Fruit fly (Drosophila melanogaster) whole organism, pupa: Measurements from ENCODE around the gene CG5644.

ENCODE experiments used
- CG10348 ChIP-seq: fragments of 200-800 bp; sonication (Bioruptor generic); IDR thresholded peaks from 2 replicates; pipeline ENCODE4 v1.3.6; 2022; ENCODE audit warnings: missing biosample characterization, missing genetic modification characterization
- CG12605 ChIP-seq: fragments of 200-800 bp; sonication (Bioruptor generic); IDR thresholded peaks from 2 replicates; pipeline ENCODE4 v1.3.6; 2022; ENCODE audit warnings: missing biosample characterization, missing genetic modification characterization
- CG13204 ChIP-seq: fragments of 200-800 bp; sonication (Bioruptor generic); optimal IDR thresholded peaks from 2 replicates; lab custom pipeline; 2018; ENCODE audit warnings: missing biosample characterization, mild to moderate bottlenecking, missing genetic modification characterization, moderate library complexity
- CG14655 ChIP-seq: fragments of 200-800 bp; sonication (Bioruptor generic); optimal IDR thresholded peaks from 3 replicates; lab custom pipeline; 2017; ENCODE audit warnings: mild to moderate bottlenecking, missing biosample characterization, missing genetic modification reagents, missing genetic modification characterization
- CG15710 ChIP-seq: fragments of 200-800 bp; sonication (Bioruptor generic); optimal IDR thresholded peaks from 2 replicates; lab custom pipeline; 2018; ENCODE audit warnings: missing biosample characterization, mild to moderate bottlenecking, missing genetic modification characterization, moderate library complexity
- CG17806 ChIP-seq: fragments of 200-800 bp; sonication (Bioruptor generic); optimal IDR thresholded peaks from 2 replicates; lab custom pipeline; 2018; ENCODE audit warnings: missing biosample characterization, mild to moderate bottlenecking, missing genetic modification characterization, moderate library complexity
- CG32121 ChIP-seq: fragments of 200-800 bp; sonication (Bioruptor generic); IDR thresholded peaks from 2 replicates; pipeline ENCODE4 v1.3.6; 2022; ENCODE audit warnings: missing biosample characterization, missing genetic modification characterization
- CG34367 ChIP-seq: fragments of 200-800 bp; sonication (Bioruptor generic); optimal IDR thresholded peaks from 2 replicates; lab custom pipeline; 2018; ENCODE audit warnings: missing biosample characterization, mild to moderate bottlenecking, missing genetic modification characterization
- CG4496 ChIP-seq: fragments of 200-800 bp; sonication (Bioruptor generic); IDR thresholded peaks from 3 replicates; pipeline ENCODE4 v1.3.6; 2022; ENCODE audit warnings: missing biosample characterization, missing genetic modification characterization
- CG8159 ChIP-seq: fragments of 200-800 bp; sonication (Bioruptor generic); optimal IDR thresholded peaks from 3 replicates; lab custom pipeline; 2018; ENCODE audit warnings: missing biosample characterization, mild to moderate bottlenecking, missing genetic modification characterization, moderate library complexity
- CG8301 ChIP-seq: fragments of 200-800 bp; sonication (Bioruptor generic); optimal IDR thresholded peaks from 2 replicates; lab custom pipeline; 2018; ENCODE audit warnings: missing biosample characterization, mild to moderate bottlenecking, missing genetic modification characterization
- CG9948 ChIP-seq: fragments of 200-800 bp; sonication (Bioruptor generic); optimal IDR thresholded peaks from 2 replicates; lab custom pipeline; 2018; ENCODE audit warnings: missing biosample characterization, mild to moderate bottlenecking, missing genetic modification characterization, moderate library complexity
- D1 ChIP-seq: fragments of 200-800 bp; sonication (Bioruptor generic); optimal IDR thresholded peaks from 2 replicates; lab custom pipeline; 2018; ENCODE audit warnings: missing biosample characterization, mild to moderate bottlenecking, missing genetic modification characterization, moderate library complexity
- EcR ChIP-seq: fragments of 200-800 bp; sonication (Bioruptor generic); optimal IDR thresholded peaks from 3 replicates; lab custom pipeline; 2019; ENCODE audit warnings: missing biosample characterization, missing genetic modification characterization, mild to moderate bottlenecking, moderate library complexity, missing genetic modification reagents
- Ets98B ChIP-seq: fragments of 200-800 bp; sonication (Bioruptor generic); IDR thresholded peaks from 2 replicates; pipeline ENCODE4 v1.3.6; 2022; ENCODE audit warnings: missing biosample characterization, missing genetic modification characterization
- Pif1A ChIP-seq: fragments of 200-800 bp; sonication (Bioruptor generic); optimal IDR thresholded peaks from 3 replicates; lab custom pipeline; 2016; ENCODE audit warnings: missing biosample characterization, missing genetic modification characterization
- Pif1B ChIP-seq: fragments of 200-800 bp; sonication (Bioruptor generic); optimal IDR thresholded peaks from 3 replicates; lab custom pipeline; 2016; ENCODE audit warnings: missing biosample characterization, missing genetic modification characterization
- Snoo ChIP-seq: fragments of 200-800 bp; sonication (Bioruptor generic); optimal IDR thresholded peaks from 3 replicates; lab custom pipeline; 2017; ENCODE audit warnings: missing biosample characterization, mild to moderate bottlenecking, missing genetic modification characterization, inconsistent platforms
- fd96Ca ChIP-seq: fragments of 200-800 bp; sonication (Bioruptor generic); IDR thresholded peaks from 3 replicates; pipeline ENCODE4 v1.3.6; 2022; ENCODE audit warnings: missing biosample characterization, missing genetic modification characterization
- gl ChIP-seq: fragments of 200-800 bp; sonication (Bioruptor generic); optimal IDR thresholded peaks from 2 replicates; lab custom pipeline; 2018; ENCODE audit warnings: missing biosample characterization, mild to moderate bottlenecking, missing genetic modification characterization
- rn ChIP-seq: fragments of 200-800 bp; sonication (Bioruptor generic); IDR thresholded peaks from 2 replicates; pipeline ENCODE4 v1.3.6; 2022; ENCODE audit warnings: missing biosample characterization, missing genetic modification characterization

The CG5644 gene

DNA sequence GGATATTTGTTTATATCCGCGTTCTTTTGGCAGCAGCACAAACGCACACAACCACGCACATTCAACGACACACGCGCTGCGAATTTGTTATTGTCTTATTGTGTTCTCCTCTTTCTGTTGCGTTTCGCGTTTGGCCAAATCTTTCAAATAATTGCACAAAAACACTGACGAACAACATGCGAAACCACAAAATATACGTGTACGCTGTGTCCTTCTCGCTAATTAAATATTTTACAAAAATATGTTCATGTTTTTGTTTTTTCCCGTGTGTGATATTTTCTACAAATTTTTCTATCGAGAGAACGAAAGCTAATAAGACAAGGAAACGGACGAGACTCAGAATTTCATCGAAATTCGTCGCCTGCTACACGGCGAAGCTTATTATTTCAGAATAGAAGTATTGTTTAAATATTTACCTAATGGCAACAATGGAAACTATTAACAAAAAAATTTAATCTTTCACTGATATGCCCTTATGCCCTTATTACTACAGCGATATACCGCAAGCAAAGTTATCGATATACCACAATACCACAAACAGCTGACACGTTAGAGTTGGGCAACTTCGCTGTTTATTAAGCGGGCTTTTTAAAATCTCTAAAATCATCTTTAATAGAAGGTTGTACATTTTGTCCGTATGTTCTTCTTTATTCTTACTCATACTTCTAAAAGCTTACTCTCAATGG lies 25.6 kb downstream of the CG5644 start, which contains the start of the genes CG43783 and orb2:
Gene CG43783 (minus strand): TSS at position 311 of the 686 bp plus-strand sequence.
Gene orb2 (minus strand): TSS at position 502 of the 686 bp plus-strand sequence.
- TF ChIP-seq Ets98B (GFP tag; lab: Robert Waterston, UW) (no peak), rn (no peak), EcR (GFP tag; lab: Kevin White, UChicago) (no peak), Pif1A (GFP tag; lab: Kevin White, UChicago) (no peak), CG17806 (tag; lab: Kevin White, UChicago) (no peak), CG8301 (tag; lab: Kevin White, UChicago) (no peak), CG34367 (no peak), CG13204 (GFP tag; lab: Kevin White, UChicago) (no peak)

- TF ChIP-seq fd96Ca (GFP tag; lab: Robert Waterston, UW): peak; percentile 65
- TF ChIP-seq CG17806 (tag; lab: Kevin White, UChicago): peak; percentile 53
- TF ChIP-seq Snoo (tag; lab: Kevin White, UChicago): peak; percentile 41
- no peak for TF ChIP-seq CG32121
- peak; percentile 45 for TF ChIP-seq Pif1B (GFP tag; lab: Kevin White, UChicago)
- TF ChIP-seq Ets98B (GFP tag; lab: Robert Waterston, UW): peak; percentile 40
- TF ChIP-seq CG4496 (GFP tag; lab: Robert Waterston, UW): peak; percentile 75
- TF ChIP-seq EcR (GFP tag; lab: Kevin White, UChicago): no peak
- TF ChIP-seq CG12605: no peak
- peak; percentile 71 for TF ChIP-seq CG9948 (tag; lab: Kevin White, UChicago)
- TF ChIP-seq rn: no peak
- TF ChIP-seq CG14655 (GFP tag; lab: Kevin White, UChicago): peak; percentile 81
- peak; percentile 70 for TF ChIP-seq D1 (tag; lab: Kevin White, UChicago)
- TF ChIP-seq Pif1A (GFP tag; lab: Kevin White, UChicago): peak; percentile 54
- TF ChIP-seq gl (tag; lab: Kevin White, UChicago): peak; percentile 21
- TF ChIP-seq CG34367: peak; percentile 34
- TF ChIP-seq CG13204 (GFP tag; lab: Kevin White, UChicago): no peak
- no peak for TF ChIP-seq CG10348 (GFP tag; lab: Robert Waterston, UW)
- peak; percentile 38 for TF ChIP-seq CG15710 (tag; lab: Kevin White, UChicago)
- peak; percentile 83 for TF ChIP-seq CG8301 (tag; lab: Kevin White, UChicago)
- TF ChIP-seq CG8159 (tag; lab: Kevin White, UChicago): peak; percentile 72
Observed at dm6 chr3L:8953199-8953956, 26.3 kb downstream of the CG5644 start.

- TF ChIP-seq CG32121: no peak; the same call in 1 of the 2 replicates
- TF ChIP-seq CG14655 (GFP tag; lab: Kevin White, UChicago): no peak
- TF ChIP-seq fd96Ca (GFP tag; lab: Robert Waterston, UW): no peak
- no peak for TF ChIP-seq CG8159 (tag; lab: Kevin White, UChicago)
- TF ChIP-seq CG12605: no peak
- TF ChIP-seq D1 (tag; lab: Kevin White, UChicago): no peak
- TF ChIP-seq CG4496 (GFP tag; lab: Robert Waterston, UW): no peak; the same call in 2 of the 3 replicates
- no peak for TF ChIP-seq Snoo (tag; lab: Kevin White, UChicago)
- TF ChIP-seq CG13204 (GFP tag; lab: Kevin White, UChicago): no peak
- no peak for TF ChIP-seq rn
- TF ChIP-seq CG15710 (tag; lab: Kevin White, UChicago): no peak
- TF ChIP-seq CG34367: no peak
- no peak for TF ChIP-seq CG10348 (GFP tag; lab: Robert Waterston, UW)
- TF ChIP-seq EcR (GFP tag; lab: Kevin White, UChicago): no peak
- no peak for TF ChIP-seq CG17806 (tag; lab: Kevin White, UChicago)
- TF ChIP-seq Ets98B (GFP tag; lab: Robert Waterston, UW): no peak
Observed at dm6 chr3L:8952549-8953198, 27.0 kb downstream of the CG5644 start.

DNA sequence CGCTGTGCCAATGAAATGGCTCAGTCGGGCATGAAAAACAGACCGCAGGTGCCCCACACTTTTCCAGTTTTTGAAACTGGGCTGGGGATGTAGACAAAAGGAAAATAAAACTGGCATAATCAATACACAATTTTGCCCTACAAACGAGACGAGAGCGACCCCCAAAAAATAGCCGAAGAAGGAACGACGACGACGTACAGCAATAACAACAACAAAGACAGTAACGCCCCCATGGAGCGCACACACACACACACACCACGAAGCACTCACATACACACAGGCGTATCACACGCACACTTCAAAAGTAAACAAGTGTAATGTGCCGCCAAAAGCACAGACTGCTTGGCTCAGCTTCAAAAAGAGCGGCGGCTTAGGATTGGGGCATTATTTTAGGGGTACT lies 28.2 kb downstream of the CG5644 start:
- no peak for TF ChIP-seq CG34367
- no peak for TF ChIP-seq Snoo (tag; lab: Kevin White, UChicago)
- no peak for TF ChIP-seq fd96Ca (GFP tag; lab: Robert Waterston, UW)
- TF ChIP-seq CG17806 (tag; lab: Kevin White, UChicago): no peak
- TF ChIP-seq Pif1A (GFP tag; lab: Kevin White, UChicago): no peak
- no peak for TF ChIP-seq Pif1B (GFP tag; lab: Kevin White, UChicago)
- TF ChIP-seq CG4496 (GFP tag; lab: Robert Waterston, UW): no peak
- TF ChIP-seq CG10348 (GFP tag; lab: Robert Waterston, UW): no peak
- no peak for TF ChIP-seq D1 (tag; lab: Kevin White, UChicago)
- no peak for TF ChIP-seq CG32121
- TF ChIP-seq Ets98B (GFP tag; lab: Robert Waterston, UW): no peak
- TF ChIP-seq CG14655 (GFP tag; lab: Kevin White, UChicago): no peak
- TF ChIP-seq CG9948 (tag; lab: Kevin White, UChicago): no peak

DNA sequence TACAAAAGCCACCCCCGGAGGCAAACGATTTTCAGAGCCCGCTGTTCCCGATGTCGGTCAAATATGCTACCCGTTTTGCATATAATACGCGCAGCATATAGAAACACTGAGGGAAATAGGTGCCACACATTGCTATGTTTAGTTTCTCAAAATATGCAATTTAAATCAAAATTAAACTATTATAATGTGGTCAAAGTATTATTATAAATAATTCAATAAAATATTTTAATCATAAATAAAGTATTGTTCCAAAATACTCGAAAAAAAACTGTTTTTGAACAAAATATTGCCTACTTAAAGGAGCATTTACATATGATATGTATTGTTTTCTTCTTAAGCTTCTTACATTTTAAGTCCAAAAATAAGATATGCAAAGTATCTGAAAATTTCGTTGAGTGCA lies 28.7 kb downstream of the CG5644 start:
- TF ChIP-seq rn (no peak), gl (tag; lab: Kevin White, UChicago) (no peak), CG8159 (tag; lab: Kevin White, UChicago) (no peak), CG10348 (GFP tag; lab: Robert Waterston, UW) (no peak), CG9948 (tag; lab: Kevin White, UChicago) (no peak), CG4496 (GFP tag; lab: Robert Waterston, UW) (no peak), CG17806 (tag; lab: Kevin White, UChicago) (no peak), Ets98B (GFP tag; lab: Robert Waterston, UW) (no peak), CG32121 (no peak), D1 (tag; lab: Kevin White, UChicago) (no peak), EcR (GFP tag; lab: Kevin White, UChicago) (no peak), CG13204 (GFP tag; lab: Kevin White, UChicago) (no peak), Pif1A (GFP tag; lab: Kevin White, UChicago) (no peak), CG34367 (no peak), CG8301 (tag; lab: Kevin White, UChicago) (no peak), Pif1B (GFP tag; lab: Kevin White, UChicago) (no peak), fd96Ca (GFP tag; lab: Robert Waterston, UW) (no peak)
